Fruit fly (Drosophila melanogaster) ovary, adult (tissue): ENCODE results near the gene Tusp.
A peak's percentile ranks its signal among the peaks of the same experiment; 100 is the strongest.

Experiments
- CG17801 ChIP-seq: fragments of 200-800 bp; optimal IDR thresholded peaks from 2 replicates; lab custom pipeline; 2019; ENCODE audit warnings: missing biosample characterization, mild to moderate bottlenecking, missing genetic modification characterization, moderate library complexity; ENCODE audit not compliant: partially characterized antibody

Gene Tusp

dm6 chr3R:27607218-27607929 lies at the start of gene Tusp, which contains the start of gene dsd:
Gene Tusp (plus strand): TSS chr3R:27607879.
Gene dsd (minus strand): TSS chr3R:27607396.
- peak; percentile 11 for TF ChIP-seq CG17801

dm6 chr3R:27557970-27558659 lies 49.6 kb upstream of the Tusp start:
- no peak for TF ChIP-seq CG17801

- no peak for TF ChIP-seq CG17801
Observed at dm6 chr3R:27558660-27559319, 48.9 kb upstream of the Tusp start, which contains the start of gene Klp98A. Gene Klp98A (minus strand): TSS chr3R:27559145.

dm6 chr3R:27561114-27561513 lies 46.6 kb upstream of the Tusp start, which contains the start of gene CG5646:
Gene CG5646 (minus strand): TSS chr3R:27561319.
- TF ChIP-seq CG17801: peak; percentile 69

dm6 chr3R:27568545-27568944 lies 39.1 kb upstream of the Tusp start:
- no peak for TF ChIP-seq CG17801

- TF ChIP-seq CG17801: no peak
Observed at dm6 chr3R:27569706-27570105, 38.0 kb upstream of the Tusp start.

- no peak for TF ChIP-seq CG17801
Observed at dm6 chr3R:27570692-27571091, 37.0 kb upstream of the Tusp start.

- TF ChIP-seq CG17801: no peak
Observed at dm6 chr3R:27579422-27579821, 28.3 kb upstream of the Tusp start.

- TF ChIP-seq CG17801: no peak
Observed at dm6 chr3R:27580274-27581011, 27.2 kb upstream of the Tusp start.

- peak; percentile 66 for TF ChIP-seq CG17801
Observed at dm6 chr3R:27581263-27581868, 26.3 kb upstream of the Tusp start.

dm6 chr3R:27581890-27582487 lies 25.7 kb upstream of the Tusp start, which contains the start of gene wdb:
Gene wdb (minus strand): TSS chr3R:27582241.
- TF ChIP-seq CG17801: no peak

dm6 chr3R:27582634-27583181 lies 25.0 kb upstream of the Tusp start, which contains the start of gene pins:
Gene pins (plus strand): TSS chr3R:27582840.
- TF ChIP-seq CG17801: no peak

dm6 chr3R:27593174-27593573 lies 14.5 kb upstream of the Tusp start:
- TF ChIP-seq CG17801: no peak

- no peak for TF ChIP-seq CG17801
Observed at dm6 chr3R:27593580-27594187, 14.0 kb upstream of the Tusp start.

- TF ChIP-seq CG17801: no peak
Observed at dm6 chr3R:27595979-27596378, 11.7 kb upstream of the Tusp start, which contains the start of gene CG5639. Gene CG5639 (minus strand): TSS chr3R:27596130.
